Fruit fly (Drosophila melanogaster) whole organism, pupa: ENCODE measurements around the gene Nha2.
A peak's percentile ranks its signal among the peaks of the same experiment; 100 is the strongest.

Source experiments
- CG10348 ChIP-seq: fragments of 200-800 bp; sonication (Bioruptor generic); IDR thresholded peaks from 2 replicates; pipeline ENCODE4 v1.3.6; 2022; ENCODE audit warnings: missing biosample characterization, missing genetic modification characterization
- CG12605 ChIP-seq: fragments of 200-800 bp; sonication (Bioruptor generic); IDR thresholded peaks from 2 replicates; pipeline ENCODE4 v1.3.6; 2022; ENCODE audit warnings: missing biosample characterization, missing genetic modification characterization
- CG13204 ChIP-seq: fragments of 200-800 bp; sonication (Bioruptor generic); optimal IDR thresholded peaks from 2 replicates; lab custom pipeline; 2018; ENCODE audit warnings: missing biosample characterization, mild to moderate bottlenecking, missing genetic modification characterization, moderate library complexity
- CG14655 ChIP-seq: fragments of 200-800 bp; sonication (Bioruptor generic); optimal IDR thresholded peaks from 3 replicates; lab custom pipeline; 2017; ENCODE audit warnings: mild to moderate bottlenecking, missing biosample characterization, missing genetic modification reagents, missing genetic modification characterization
- CG15710 ChIP-seq: fragments of 200-800 bp; sonication (Bioruptor generic); optimal IDR thresholded peaks from 2 replicates; lab custom pipeline; 2018; ENCODE audit warnings: missing biosample characterization, mild to moderate bottlenecking, missing genetic modification characterization, moderate library complexity
- CG17806 ChIP-seq: fragments of 200-800 bp; sonication (Bioruptor generic); optimal IDR thresholded peaks from 2 replicates; lab custom pipeline; 2018; ENCODE audit warnings: missing biosample characterization, mild to moderate bottlenecking, missing genetic modification characterization, moderate library complexity
- CG32121 ChIP-seq: fragments of 200-800 bp; sonication (Bioruptor generic); IDR thresholded peaks from 2 replicates; pipeline ENCODE4 v1.3.6; 2022; ENCODE audit warnings: missing biosample characterization, missing genetic modification characterization
- CG34367 ChIP-seq: fragments of 200-800 bp; sonication (Bioruptor generic); optimal IDR thresholded peaks from 2 replicates; lab custom pipeline; 2018; ENCODE audit warnings: missing biosample characterization, mild to moderate bottlenecking, missing genetic modification characterization
- CG4496 ChIP-seq: fragments of 200-800 bp; sonication (Bioruptor generic); IDR thresholded peaks from 3 replicates; pipeline ENCODE4 v1.3.6; 2022; ENCODE audit warnings: missing biosample characterization, missing genetic modification characterization
- CG8159 ChIP-seq: fragments of 200-800 bp; sonication (Bioruptor generic); optimal IDR thresholded peaks from 3 replicates; lab custom pipeline; 2018; ENCODE audit warnings: missing biosample characterization, mild to moderate bottlenecking, missing genetic modification characterization, moderate library complexity
- CG8301 ChIP-seq: fragments of 200-800 bp; sonication (Bioruptor generic); optimal IDR thresholded peaks from 2 replicates; lab custom pipeline; 2018; ENCODE audit warnings: missing biosample characterization, mild to moderate bottlenecking, missing genetic modification characterization
- CG9948 ChIP-seq: fragments of 200-800 bp; sonication (Bioruptor generic); optimal IDR thresholded peaks from 2 replicates; lab custom pipeline; 2018; ENCODE audit warnings: missing biosample characterization, mild to moderate bottlenecking, missing genetic modification characterization, moderate library complexity
- D1 ChIP-seq: fragments of 200-800 bp; sonication (Bioruptor generic); optimal IDR thresholded peaks from 2 replicates; lab custom pipeline; 2018; ENCODE audit warnings: missing biosample characterization, mild to moderate bottlenecking, missing genetic modification characterization, moderate library complexity
- EcR ChIP-seq: fragments of 200-800 bp; sonication (Bioruptor generic); optimal IDR thresholded peaks from 3 replicates; lab custom pipeline; 2019; ENCODE audit warnings: missing biosample characterization, missing genetic modification characterization, mild to moderate bottlenecking, moderate library complexity, missing genetic modification reagents
- Ets98B ChIP-seq: fragments of 200-800 bp; sonication (Bioruptor generic); IDR thresholded peaks from 2 replicates; pipeline ENCODE4 v1.3.6; 2022; ENCODE audit warnings: missing biosample characterization, missing genetic modification characterization
- Pif1A ChIP-seq: fragments of 200-800 bp; sonication (Bioruptor generic); optimal IDR thresholded peaks from 3 replicates; lab custom pipeline; 2016; ENCODE audit warnings: missing biosample characterization, missing genetic modification characterization
- Pif1B ChIP-seq: fragments of 200-800 bp; sonication (Bioruptor generic); optimal IDR thresholded peaks from 3 replicates; lab custom pipeline; 2016; ENCODE audit warnings: missing biosample characterization, missing genetic modification characterization
- Snoo ChIP-seq: fragments of 200-800 bp; sonication (Bioruptor generic); optimal IDR thresholded peaks from 3 replicates; lab custom pipeline; 2017; ENCODE audit warnings: missing biosample characterization, mild to moderate bottlenecking, missing genetic modification characterization, inconsistent platforms
- fd96Ca ChIP-seq: fragments of 200-800 bp; sonication (Bioruptor generic); IDR thresholded peaks from 3 replicates; pipeline ENCODE4 v1.3.6; 2022; ENCODE audit warnings: missing biosample characterization, missing genetic modification characterization
- gl ChIP-seq: fragments of 200-800 bp; sonication (Bioruptor generic); optimal IDR thresholded peaks from 2 replicates; lab custom pipeline; 2018; ENCODE audit warnings: missing biosample characterization, mild to moderate bottlenecking, missing genetic modification characterization
- rn ChIP-seq: fragments of 200-800 bp; sonication (Bioruptor generic); IDR thresholded peaks from 2 replicates; pipeline ENCODE4 v1.3.6; 2022; ENCODE audit warnings: missing biosample characterization, missing genetic modification characterization

Gene Nha2

DNA sequence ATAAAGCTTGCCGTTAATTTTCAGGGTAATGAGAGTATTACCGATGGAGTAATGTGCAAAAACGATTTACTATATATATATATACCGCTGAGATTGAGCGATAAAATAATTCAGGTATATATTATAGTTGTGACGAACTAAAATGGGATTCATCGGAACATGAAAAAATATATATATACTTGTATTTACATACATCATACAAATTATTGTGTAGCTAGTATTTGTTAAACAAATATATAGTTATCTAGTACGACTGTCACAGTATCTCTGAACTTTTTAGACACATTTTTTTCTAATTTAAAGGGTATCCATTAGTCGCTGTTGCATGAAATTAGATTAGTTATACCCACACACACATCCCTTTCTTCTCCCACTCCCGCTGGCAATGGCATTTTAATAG is 38.0 kb upstream of the Nha2 start:
- no peak for TF ChIP-seq Ets98B (GFP tag; lab: Robert Waterston, UW)
- no peak for TF ChIP-seq D1

DNA sequence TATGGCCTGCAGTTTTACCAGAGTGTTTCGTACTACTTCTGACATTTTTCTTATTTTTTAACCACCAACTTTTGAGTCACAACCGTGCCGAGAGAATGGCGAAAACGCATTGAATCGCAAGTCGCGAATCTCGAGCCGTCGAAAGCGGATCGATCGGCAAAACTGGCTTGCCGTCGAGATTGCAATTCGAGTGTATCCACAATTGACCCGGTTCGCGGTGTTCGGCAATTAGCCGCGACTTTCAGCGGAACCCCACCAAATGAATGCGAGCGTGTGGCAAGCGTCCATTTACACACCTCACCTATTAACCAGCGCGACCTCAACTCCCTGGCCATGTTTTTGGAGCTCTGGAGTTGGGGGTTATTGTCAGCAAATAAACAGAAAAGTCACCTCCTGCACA is 37.1 kb upstream of the Nha2 start, which contains the start of gene CG13833:
Gene CG13833, minus strand, starts transcription at position 101 of the 400 bp plus-strand sequence.
- TF ChIP-seq fd96Ca: 0 out of 3 replicates have a peak, but pooled peaks have one; percentile 44
- TF ChIP-seq Pif1A: no peak
- 0 out of 3 replicates have a peak, but pooled peaks have one; percentile 34 for TF ChIP-seq CG4496 (GFP tag; lab: Robert Waterston, UW)

DNA sequence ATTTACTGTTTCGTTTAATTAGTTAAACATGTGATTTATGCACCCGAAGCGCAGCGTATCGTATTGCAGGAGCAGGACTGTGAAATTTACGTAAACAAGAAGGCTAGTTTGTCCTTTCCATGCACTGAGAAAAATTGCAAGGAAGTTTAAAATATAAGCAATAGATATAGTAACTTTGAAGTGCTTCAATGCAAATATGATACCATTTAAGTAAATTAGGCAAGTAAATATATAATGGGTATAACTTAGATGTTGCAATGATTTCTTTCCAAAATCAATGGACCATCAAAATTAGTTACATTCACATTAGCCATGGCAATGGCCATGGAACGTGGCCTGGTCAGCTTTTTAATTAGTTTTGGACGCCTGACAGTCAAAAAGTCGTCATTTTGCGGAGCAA is 32.6 kb upstream of the Nha2 start:
- TF ChIP-seq Pif1A (no peak), CG8301 (tag; lab: Kevin White, UChicago) (no peak), rn (GFP tag; lab: Robert Waterston, UW) (no peak), fd96Ca (no peak), CG4496 (GFP tag; lab: Robert Waterston, UW) (no peak), CG32121 (GFP tag; lab: Robert Waterston, UW) (no peak), Ets98B (GFP tag; lab: Robert Waterston, UW) (no peak), EcR (GFP tag; lab: Kevin White, UChicago) (no peak), Snoo (tag; lab: Kevin White, UChicago) (no peak), D1 (no peak), CG15710 (no peak), gl (no peak), CG34367 (tag; lab: Kevin White, UChicago) (no peak), Pif1B (no peak)

DNA sequence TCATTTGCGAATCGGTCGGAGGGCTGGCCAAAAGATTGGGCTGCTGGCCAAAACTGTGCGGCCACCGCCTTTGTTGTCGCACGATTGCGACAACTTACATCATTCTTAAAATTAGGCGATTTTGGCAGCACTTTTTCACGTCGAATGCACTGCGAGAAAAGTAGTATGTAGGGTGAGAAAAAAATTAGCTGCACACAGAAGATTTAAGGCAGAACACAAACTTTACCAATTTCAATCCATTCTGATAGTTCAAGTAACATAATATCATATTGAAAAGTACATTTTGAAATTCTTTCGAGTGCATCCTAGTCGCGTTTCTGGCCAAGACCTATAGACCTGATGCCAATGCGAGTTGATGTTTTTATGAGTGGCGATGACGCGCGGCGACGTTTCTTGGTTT is 30.2 kb upstream of the Nha2 start:
- 0 out of 3 replicates have a peak, but pooled peaks have one; percentile 11 for TF ChIP-seq fd96Ca
- no peak for TF ChIP-seq CG15710
- no peak for TF ChIP-seq Snoo (tag; lab: Kevin White, UChicago)
- no peak for TF ChIP-seq CG12605 (GFP tag; lab: Robert Waterston, UW)
- TF ChIP-seq rn (GFP tag; lab: Robert Waterston, UW): no peak
- TF ChIP-seq CG32121 (GFP tag; lab: Robert Waterston, UW): no peak
- TF ChIP-seq CG8159 (tag; lab: Kevin White, UChicago): no peak
- TF ChIP-seq Ets98B (GFP tag; lab: Robert Waterston, UW): peak; percentile 49
- TF ChIP-seq EcR (GFP tag; lab: Kevin White, UChicago): no peak
- no peak for TF ChIP-seq Pif1A
- TF ChIP-seq CG14655: peak; percentile 34
- no peak for TF ChIP-seq CG9948 (tag; lab: Kevin White, UChicago)
- TF ChIP-seq CG4496 (GFP tag; lab: Robert Waterston, UW): peak; percentile 43; the same call in 1 of the 3 replicates
- no peak for TF ChIP-seq CG34367 (tag; lab: Kevin White, UChicago)
- no peak for TF ChIP-seq CG13204 (GFP tag; lab: Kevin White, UChicago)
- no peak for TF ChIP-seq D1
- no peak for TF ChIP-seq Pif1B
- TF ChIP-seq CG8301 (tag; lab: Kevin White, UChicago): peak; percentile 25
- TF ChIP-seq gl: no peak
- no peak for TF ChIP-seq CG10348
- no peak for TF ChIP-seq CG17806 (tag; lab: Kevin White, UChicago)

DNA sequence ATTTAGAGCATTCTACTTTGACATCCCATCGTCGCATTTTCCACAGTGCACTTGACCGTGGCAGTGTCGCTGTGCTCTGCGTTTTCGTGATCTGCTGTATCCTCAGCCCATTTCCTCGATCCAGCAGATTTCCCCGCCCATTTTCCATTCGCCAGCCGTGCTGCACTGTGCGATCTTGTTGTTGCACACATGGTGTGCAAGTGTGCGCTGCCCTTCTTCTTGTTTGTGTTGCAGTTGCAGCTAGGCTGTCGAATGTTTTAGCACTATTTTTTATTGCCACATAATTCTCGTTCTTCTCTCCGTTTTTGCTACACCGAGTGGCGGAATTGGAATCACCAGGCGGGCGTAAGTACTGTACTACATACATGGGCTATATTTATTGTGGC is 29.1 kb upstream of the Nha2 start:
- TF ChIP-seq CG15710: no peak
- peak; percentile 9; the same call in 1 of the 3 replicates for TF ChIP-seq CG4496 (GFP tag; lab: Robert Waterston, UW)
- TF ChIP-seq CG13204 (GFP tag; lab: Kevin White, UChicago): peak; percentile 15

DNA sequence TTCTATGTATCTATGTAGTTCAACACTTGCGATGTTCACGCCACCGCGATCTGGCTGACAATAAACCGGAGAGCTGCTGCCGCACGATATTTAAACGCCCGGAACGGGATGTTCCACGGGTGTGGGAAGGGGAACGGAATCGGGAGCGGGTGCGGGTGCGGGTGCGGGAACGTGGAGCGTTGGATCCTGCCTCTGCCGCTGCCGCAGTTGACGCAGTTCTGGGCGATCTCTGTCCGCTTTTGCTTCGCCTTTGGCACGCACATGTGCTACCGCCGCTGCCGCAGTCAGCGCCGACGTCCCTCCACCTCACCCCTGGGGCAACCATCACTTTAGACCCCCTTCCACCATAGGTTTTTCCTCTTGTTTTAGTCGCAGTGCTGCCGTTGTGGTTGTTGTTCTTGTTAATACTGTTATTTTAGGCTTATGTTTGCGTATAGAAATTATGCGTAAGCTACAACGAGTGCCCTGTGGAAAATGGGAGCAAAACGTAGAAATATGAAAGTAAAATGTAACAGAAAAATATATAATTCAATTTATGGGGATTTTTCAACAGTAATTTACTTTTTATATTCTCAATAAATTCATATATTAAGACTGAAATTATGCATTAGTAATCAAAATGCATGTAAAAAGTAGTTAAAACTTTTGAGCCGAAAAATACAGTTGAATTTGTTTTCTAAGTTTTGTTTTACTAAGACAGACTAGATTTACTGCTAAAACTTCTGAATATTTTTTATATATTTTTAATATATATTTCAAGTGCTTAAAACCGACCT is 28.5 kb upstream of the Nha2 start, which contains the start of gene lmd:
Gene lmd, minus strand, starts transcription at position 62 of the 776 bp plus-strand sequence.
- peak; percentile 90 for TF ChIP-seq CG13204 (GFP tag; lab: Kevin White, UChicago)
- TF ChIP-seq CG14655: peak; percentile 17
- peak; percentile 19 for TF ChIP-seq CG8159 (tag; lab: Kevin White, UChicago)
- no peak for TF ChIP-seq CG8301 (tag; lab: Kevin White, UChicago)

DNA sequence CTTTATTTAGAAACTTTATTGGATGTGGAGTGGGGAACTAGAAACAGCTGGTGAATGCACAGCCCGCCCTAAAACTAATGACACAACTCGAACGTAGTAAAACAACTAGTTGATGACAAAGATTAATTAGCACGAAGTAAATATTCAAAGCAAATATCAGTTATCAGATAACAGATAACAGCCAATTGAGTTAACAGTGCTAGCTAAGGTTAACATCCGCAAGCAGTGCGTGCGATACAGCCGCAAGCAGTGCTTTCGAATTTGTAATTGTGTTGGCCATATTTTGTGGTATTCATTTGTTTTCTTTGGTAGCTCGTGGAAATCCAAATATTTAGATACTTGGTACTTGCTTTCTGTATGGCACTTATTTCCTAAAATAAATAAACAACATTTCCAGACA is 15.2 kb upstream of the Nha2 start:
- TF ChIP-seq CG13204 (GFP tag; lab: Kevin White, UChicago): no peak
- TF ChIP-seq rn (GFP tag; lab: Robert Waterston, UW): no peak
- TF ChIP-seq CG15710: no peak
- no peak for TF ChIP-seq Pif1A
- TF ChIP-seq Ets98B (GFP tag; lab: Robert Waterston, UW): no peak
- no peak for TF ChIP-seq CG17806 (tag; lab: Kevin White, UChicago)
- TF ChIP-seq CG4496 (GFP tag; lab: Robert Waterston, UW): no peak
- no peak for TF ChIP-seq CG12605 (GFP tag; lab: Robert Waterston, UW)
- no peak for TF ChIP-seq gl
- no peak for TF ChIP-seq CG8301 (tag; lab: Kevin White, UChicago)
- TF ChIP-seq D1: no peak
- TF ChIP-seq CG10348: no peak
- no peak for TF ChIP-seq CG34367 (tag; lab: Kevin White, UChicago)
- no peak for TF ChIP-seq CG8159 (tag; lab: Kevin White, UChicago)
